Fruit fly (Drosophila melanogaster): Measurements from ENCODE around the gene CG46339.

Gene CG46339

dm6 chr3R:26881121-26881895, 34.3 kb upstream of the CG46339 start, which contains the start of the genes ro and T48 (continued):
- peak; percentile 44 to 53 for TF ChIP-seq chif (GFP tag; optimal IDR thresholded peaks at IDR 0.05)
- peak; percentile 16 for TF ChIP-seq CG4854 (GFP tag; optimal IDR thresholded peaks at IDR 0.05)
- no peak for TF ChIP-seq Neu2 (GFP tag; optimal IDR thresholded peaks at IDR 0.05; ENCODE audit: borderline replicate concordance)
- no peak for TF ChIP-seq h (optimal IDR thresholded peaks at IDR 0.05)
- no peak for TF ChIP-seq CG2202 (tag; optimal IDR thresholded peaks at IDR 0.05)
- TF ChIP-seq CG10543 (GFP tag; optimal IDR thresholded peaks at IDR 0.05) = peak; percentile 67
- peak; percentile 16 for TF ChIP-seq bab2 (GFP tag; optimal IDR thresholded peaks at IDR 0.05)
- TF ChIP-seq CG31365 (tag; optimal IDR thresholded peaks at IDR 0.05) = peak; percentile 100
- no peak for TF ChIP-seq Ssrp (tag; optimal IDR thresholded peaks at IDR 0.05)
- peak; percentile 62 for TF ChIP-seq CG34376 (GFP tag; optimal IDR thresholded peaks at IDR 0.05)
- TF ChIP-seq CG18011 (GFP tag; optimal IDR thresholded peaks at IDR 0.05) = peak; percentile 29
- peak; percentile 42 for TF ChIP-seq CG7987 (GFP tag; optimal IDR thresholded peaks at IDR 0.05)
- peak; percentile 80; the same call in 1 of the 2 replicates for TF ChIP-seq seq (GFP tag; IDR thresholded peaks at IDR 0.05)
- peak; percentile 52 to 76 for TF ChIP-seq dpn (GFP tag; optimal IDR thresholded peaks at IDR 0.05)
- TF ChIP-seq CG2120 (GFP tag; optimal IDR thresholded peaks at IDR 0.05) = peak; percentile 69
- peak; percentile 0 for TF ChIP-seq PHDP (tag; optimal IDR thresholded peaks at IDR 0.05)
- peak; percentile 22 for TF ChIP-seq CG5245 (GFP tag; optimal IDR thresholded peaks at IDR 0.05)
- peak; percentile 35; the same call in 2 of the 3 replicates for TF ChIP-seq so (GFP tag; IDR thresholded peaks at IDR 0.05)
- TF ChIP-seq GATAe (GFP tag; conservative IDR thresholded peaks at IDR 0.05) = no peak
- peak; percentile 5 for TF ChIP-seq CG30020 (tag; optimal IDR thresholded peaks at IDR 0.05)
- TF ChIP-seq Hr78 (GFP tag; optimal IDR thresholded peaks at IDR 0.05) = peak in 1 of 2 experiments; percentile 33
- no peak for TF ChIP-seq fd96Cb (tag; optimal IDR thresholded peaks at IDR 0.05)
- peak; percentile 54 for TF ChIP-seq CG12071 (GFP tag; optimal IDR thresholded peaks at IDR 0.05)
- no peak for TF ChIP-seq CG15011 (GFP tag; optimal IDR thresholded peaks at IDR 0.05)
- no peak for TF ChIP-seq trh (GFP tag; optimal IDR thresholded peaks at IDR 0.05)
- TF ChIP-seq sim (GFP tag; IDR thresholded peaks at IDR 0.05) = no peak
- TF ChIP-seq CG9437 (GFP tag; optimal IDR thresholded peaks at IDR 0.05) = no peak
- TF ChIP-seq Oli (tag; optimal IDR thresholded peaks at IDR 0.05) = no peak
- TF ChIP-seq Opbp (GFP tag; IDR thresholded peaks at IDR 0.05; ENCODE audit: partially characterized antibody) = peak; percentile 73
- no peak; the same call in 1 of the 2 replicates for TF ChIP-seq sob (GFP tag; IDR thresholded peaks at IDR 0.05)
- peak; percentile 77; the same call in 2 of the 3 replicates for TF ChIP-seq CG11456 (GFP tag; IDR thresholded peaks at IDR 0.05)
- peak; percentile 48; the same call in 1 of the 2 replicates for TF ChIP-seq Adf1 (GFP tag; IDR thresholded peaks at IDR 0.05)
- TF ChIP-seq sens (GFP tag) = peak; percentile 87
- TF ChIP-seq slou (GFP tag; optimal IDR thresholded peaks at IDR 0.05) = no peak
- no peak for TF ChIP-seq CG4730 (GFP tag; IDR thresholded peaks at IDR 0.05)
- peak; percentile 99 for TF ChIP-seq Sry-δ (GFP tag; optimal IDR thresholded peaks at IDR 0.05)
- TF ChIP-seq fru (optimal IDR thresholded peaks at IDR 0.05) = no peak
- TF ChIP-seq Nf-YB (GFP tag; optimal IDR thresholded peaks at IDR 0.05) = peak; percentile 94
- peak; percentile 81 for TF ChIP-seq E2f2 (GFP tag; IDR thresholded peaks at IDR 0.05)
- TF ChIP-seq pzg (GFP tag; optimal IDR thresholded peaks at IDR 0.05) = peak; percentile 99
- TF ChIP-seq B-H1 (GFP tag; IDR thresholded peaks at IDR 0.05) = no peak
- TF ChIP-seq Eip74EF (GFP tag; optimal IDR thresholded peaks at IDR 0.05) = peak in 1 of 2 experiments; percentile 54
- peak; percentile 96 for TF ChIP-seq Hmr (GFP tag; optimal IDR thresholded peaks at IDR 0.05)
- TF ChIP-seq ind (GFP tag; optimal IDR thresholded peaks at IDR 0.05) = no peak
- peak; percentile 20 for TF ChIP-seq CG18619 (GFP tag; optimal IDR thresholded peaks at IDR 0.05)
- no peak for TF ChIP-seq fd3F (GFP tag; optimal IDR thresholded peaks at IDR 0.05)
- TF ChIP-seq CG9876 (GFP tag; optimal IDR thresholded peaks at IDR 0.05) = peak; percentile 77
- peak; percentile 81; the same call in 2 of the 3 replicates for TF ChIP-seq sr (GFP tag; IDR thresholded peaks at IDR 0.05)
- TF ChIP-seq CG12769 (tag; optimal IDR thresholded peaks at IDR 0.05) = peak; percentile 81
